Fruit fly (Drosophila melanogaster) whole organism, adult: ENCODE data around the gene CG3430.

Experiments used
- CG11617 ChIP-seq: fragments of 200-800 bp; sonication (Bioruptor generic); optimal IDR thresholded peaks from 2 replicates; lab custom pipeline; 2017; ENCODE audit warnings: mild to moderate bottlenecking, missing biosample characterization, missing genetic modification reagents, missing genetic modification characterization
- CG14711 ChIP-seq: fragments of 200-800 bp; sonication (Bioruptor generic); optimal IDR thresholded peaks from 2 replicates; lab custom pipeline; 2018; ENCODE audit warnings: missing biosample characterization, mild to moderate bottlenecking, missing genetic modification characterization, moderate library complexity
- CG5204 ChIP-seq: fragments of 200-800 bp; sonication (Bioruptor generic); optimal IDR thresholded peaks from 2 replicates; lab custom pipeline; 2016; ENCODE audit warnings: missing biosample characterization, missing genetic modification characterization
- Clk ChIP-seq: fragments of 200-800 bp; sonication (Bioruptor generic); optimal IDR thresholded peaks from 2 replicates; lab custom pipeline; 2017; ENCODE audit warnings: missing biosample characterization, missing genetic modification characterization
- Crg-1 ChIP-seq: fragments of 200-800 bp; sonication (Bioruptor generic); optimal IDR thresholded peaks from 2 replicates; lab custom pipeline; 2016; ENCODE audit warnings: missing biosample characterization, missing genetic modification characterization
- Mnt ChIP-seq: fragments of 200-800 bp; sonication (Bioruptor generic); optimal IDR thresholded peaks from 2 replicates; lab custom pipeline; 2016; ENCODE audit warnings: missing biosample characterization, mild to moderate bottlenecking, missing genetic modification characterization
- cnc ChIP-seq, 2 experiments: fragments of >200 bp; optimal IDR thresholded peaks; 2 replicates each; lab custom pipeline; 2017
- kay ChIP-seq: fragments of 200-800 bp; sonication (Bioruptor generic); peaks from one replicate; lab custom pipeline; 2016; ENCODE audit warnings: missing biosample characterization, missing genetic modification characterization, borderline replicate concordance
- pad ChIP-seq: fragments of 200-800 bp; sonication (Bioruptor generic); optimal IDR thresholded peaks from 3 replicates; lab custom pipeline; 2017; ENCODE audit warnings: missing biosample characterization, missing genetic modification characterization, mild to moderate bottlenecking, moderate library complexity, missing genetic modification reagents
- toe ChIP-seq: fragments of 200-800 bp; sonication (Bioruptor generic); optimal IDR thresholded peaks from 2 replicates; lab custom pipeline; 2016; ENCODE audit warnings: missing biosample characterization, missing genetic modification characterization

- TF ChIP-seq kay (GFP tag; lab: Kevin White, UChicago) (no peak), cnc (optimal IDR thresholded peaks at IDR 0.05; lab: Kevin White, UChicago) (no peak), CG5204 (GFP tag; lab: Kevin White, UChicago) (no peak), toe (GFP tag; lab: Kevin White, UChicago) (no peak), Mnt (GFP tag; lab: Kevin White, UChicago) (no peak), pad (GFP tag; lab: Kevin White, UChicago) (no peak), Crg-1 (GFP tag; lab: Kevin White, UChicago) (no peak), CG11617 (no peak), Clk (GFP tag; lab: Kevin White, UChicago) (no peak), CG14711 (tag; lab: Kevin White, UChicago) (no peak)
Measured at dm6 chr2L:7005489-7005888, 48.7 kb downstream of the CG3430 start.
